Worm (Caenorhabditis elegans) whole organism, young adult: ENCODE results near the gene R07E5.7.

ENCODE experiments used
- T07F8.4 ChIP-seq: sonication (generic microtip); optimal IDR thresholded peaks from 2 replicates; lab custom pipeline; 2016; ENCODE audit warnings: mild to moderate bottlenecking, missing genetic modification characterization, moderate library complexity, missing compliant biosample characterization
- Y53F4B.3 ChIP-seq: fragments of 200-800 bp; sonication (Bioruptor generic); IDR thresholded peaks from 2 replicates; pipeline ENCODE4 v1.3.6; 2022; ENCODE audit warnings: missing genetic modification reagents, missing genetic modification characterization, missing compliant biosample characterization
- ZK185.1 ChIP-seq: sonication (generic microtip); optimal IDR thresholded peaks from 2 replicates; lab custom pipeline; 2016; ENCODE audit warnings: mild to moderate bottlenecking, missing genetic modification characterization, missing compliant biosample characterization; ENCODE audit not compliant: poor library complexity, severe bottlenecking
- dpl-1 ChIP-seq: fragments of 150-350 bp; optimal IDR thresholded peaks from 2 replicates; lab custom pipeline; 2014; ENCODE audit warnings: missing biosample characterization, missing genetic modification reagents, missing genetic modification characterization
- hlh-12 ChIP-seq: sonication (generic microtip); optimal IDR thresholded peaks from 2 replicates; lab custom pipeline; 2016; ENCODE audit warnings: missing genetic modification characterization, missing compliant biosample characterization
- hmg-1.2 ChIP-seq: fragments of 200-800 bp; sonication (Bioruptor generic); IDR thresholded peaks from 2 replicates; pipeline ENCODE4 v1.3.6; 2022; ENCODE audit warnings: missing genetic modification reagents, missing genetic modification characterization, missing compliant biosample characterization
- lsl-1 ChIP-seq: fragments of 200-800 bp; sonication (Bioruptor generic); optimal IDR thresholded peaks from 2 replicates; lab custom pipeline; 2018; ENCODE audit warnings: mild to moderate bottlenecking, missing genetic modification characterization, moderate library complexity, missing compliant biosample characterization
- nfya-1 ChIP-seq: sonication (generic microtip); optimal IDR thresholded peaks from 2 replicates; lab custom pipeline; 2017; ENCODE audit warnings: antibody characterized with exemption, missing compliant biosample characterization, missing genetic modification characterization, borderline replicate concordance; ENCODE audit not compliant: insufficient read depth
- snpc-4 ChIP-seq, 5 experiments: fragments of 150-350 bp in 1 of 5; sonication (generic microtip) in 4 of 5; optimal IDR thresholded peaks; 2 replicates each; lab custom pipeline; 2014 to 2018; ENCODE audit warnings: missing genetic modification characterization in 5 of 5, missing biosample characterization in 3 of 5, antibody characterized with exemption in 2 of 5, mild to moderate bottlenecking in 2 of 5, missing compliant biosample characterization in 2 of 5, missing genotype in 2 of 5, moderate library complexity in 2 of 5, missing genetic modification reagents in 1 of 5
- tbp1 ChIP-seq: fragments of 200-800 bp; sonication (Bioruptor generic); optimal IDR thresholded peaks from 2 replicates; lab custom pipeline; 2018; ENCODE audit warnings: mild to moderate bottlenecking, missing genetic modification characterization, missing compliant biosample characterization
- ztf-28 ChIP-seq: fragments of 200-800 bp; sonication (Bioruptor generic); IDR thresholded peaks from 2 replicates; pipeline ENCODE4 v1.3.6; 2022; ENCODE audit warnings: missing genetic modification reagents, missing genetic modification characterization, missing compliant biosample characterization

ce11 chrIII:4394496-4394895, 24.5 kb downstream of the R07E5.7 start, which contains the start of gene R07E5.4:
- TF ChIP-seq lsl-1 (GFP tag; lab: Kevin White, UChicago), result no peak
- TF ChIP-seq ztf-28 (GFP tag; lab: Robert Waterston, UW), result no peak
- no peak for TF ChIP-seq ZK185.1
- no peak for TF ChIP-seq T07F8.4 (tag; lab: Kevin White, UChicago)
- TF ChIP-seq Y53F4B.3, result no peak
- no peak for TF ChIP-seq hmg-1.2 (GFP tag; lab: Robert Waterston, UW)
- TF ChIP-seq nfya-1 (tag; lab: Kevin White, UChicago), result no peak
- no peak for TF ChIP-seq tbp1 (GFP tag; lab: Kevin White, UChicago)
- TF ChIP-seq dpl-1 (GFP tag; lab: Kevin White, UChicago), result no peak
- no peak for TF ChIP-seq hlh-12 (tag; lab: Kevin White, UChicago)
- no peak for TF ChIP-seq snpc-4 (GFP tag; optimal IDR thresholded peaks at IDR 0.05; lab: Kevin White, UChicago)
- TF ChIP-seq snpc-4 (tag; optimal IDR thresholded peaks at IDR 0.05; lab: Kevin White, UChicago), result no peak
